Worm (Caenorhabditis elegans) whole organism, dauer: ENCODE data around the gene ndab-1.

ENCODE experiments used
- unc-62 ChIP-seq: sonication (generic microtip); optimal IDR thresholded peaks from 2 replicates; lab custom pipeline; 2017; ENCODE audit warnings: missing biosample characterization, missing genetic modification reagents, missing genetic modification characterization

The ndab-1 gene

ce11 chrIII:11930899-11931298, 15.4 kb upstream of the ndab-1 start:
- no peak for TF ChIP-seq unc-62 (GFP tag; lab: Kevin White, UChicago)

DNA sequence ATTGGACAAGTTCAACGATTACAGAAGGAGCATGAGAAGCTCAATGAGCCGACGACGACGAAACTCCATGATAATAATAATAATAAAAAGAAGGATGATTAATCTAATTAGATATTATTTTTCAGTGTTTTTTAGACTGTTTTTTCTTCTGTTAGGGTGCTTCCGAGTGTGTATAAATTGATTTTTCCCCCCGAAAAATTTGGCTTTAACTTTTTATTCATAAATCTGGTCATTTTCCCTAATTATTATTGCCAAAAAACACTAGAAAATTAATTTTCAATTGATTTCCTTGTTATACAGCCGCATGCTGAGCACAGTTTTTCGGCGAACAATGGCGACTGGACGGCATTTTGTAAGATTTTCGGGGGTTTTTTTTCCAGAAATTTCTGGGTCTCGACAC, 8.1 kb upstream of the ndab-1 start, which contains the start of gene nft-1:
Gene nft-1 (plus strand): TSS at position 301 of the 400 bp plus-strand sequence.
- TF ChIP-seq unc-62 (GFP tag; lab: Kevin White, UChicago) = no peak

ce11 chrIII:11921658-11922098, 6.2 kb upstream of the ndab-1 start, which contains the start of gene Y56A3A.22:
Gene Y56A3A.22 (plus strand): TSS chrIII:11921692.
- TF ChIP-seq unc-62 (GFP tag; lab: Kevin White, UChicago) = no peak

DNA sequence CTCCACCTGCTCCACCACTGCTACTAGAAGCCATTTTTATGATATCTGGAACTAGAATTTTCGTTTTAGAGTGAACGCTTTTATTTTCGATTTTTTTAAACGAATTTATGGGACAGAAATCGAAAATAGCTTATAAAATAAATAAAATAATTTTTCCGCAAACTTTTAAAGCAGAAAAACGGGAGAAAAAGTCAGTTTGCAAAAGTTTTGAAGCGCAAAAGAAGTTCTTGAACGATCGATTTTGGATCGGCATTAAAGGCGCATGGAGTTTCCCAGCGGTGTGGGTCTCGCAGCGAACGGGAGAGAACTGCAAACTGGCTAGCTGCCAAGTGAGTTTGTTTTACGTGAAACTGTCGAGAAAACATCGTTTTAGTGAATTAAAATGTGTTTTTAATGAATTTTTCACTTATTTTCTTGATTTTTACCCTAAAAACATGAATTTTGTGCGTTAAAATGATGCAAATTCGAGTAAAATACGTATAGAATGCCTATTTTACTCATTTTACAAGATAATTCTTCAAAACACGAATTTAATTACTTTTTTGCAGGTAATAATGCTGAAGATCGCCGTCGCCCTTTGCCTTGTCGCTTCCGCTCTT, 4.8 kb upstream of the ndab-1 start, which contains the start of the genes ccf-1 and trap-4:
Gene ccf-1 (minus strand): TSS at position 51 of the 599 bp plus-strand sequence.
Gene trap-4 (plus strand): TSS at position 549 of the 599 bp plus-strand sequence.
- TF ChIP-seq unc-62 (GFP tag; lab: Kevin White, UChicago) = no peak

DNA sequence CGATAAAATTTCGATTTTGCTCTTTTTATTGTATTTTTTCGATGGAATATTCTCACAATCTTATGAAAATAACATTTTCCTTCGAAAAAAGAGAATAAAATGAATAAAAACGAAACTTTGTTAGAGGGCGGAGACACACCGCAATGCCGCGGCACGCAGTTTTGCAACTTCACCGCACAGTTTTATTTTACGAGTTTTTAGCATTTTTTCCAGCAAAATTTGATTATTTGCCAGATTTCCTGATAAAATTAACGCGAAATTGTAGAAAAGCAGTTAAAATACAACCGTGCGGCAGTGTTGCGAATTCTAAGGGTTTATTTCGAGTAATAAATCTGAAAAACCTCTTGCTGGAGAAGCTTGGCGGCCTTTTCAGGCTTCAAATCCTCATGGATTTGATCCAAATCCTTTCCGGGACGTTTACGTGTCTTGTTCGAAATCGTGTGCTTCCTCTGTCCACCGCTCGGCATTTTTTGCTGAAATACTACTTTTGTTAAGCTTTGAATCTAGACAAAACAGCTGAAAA, 2.8 kb upstream of the ndab-1 start, which contains the start of gene znf-593:
Gene znf-593 (minus strand): TSS at position 473 of the 523 bp plus-strand sequence.
- TF ChIP-seq unc-62 (GFP tag; lab: Kevin White, UChicago) = no peak

- no peak for TF ChIP-seq unc-62 (GFP tag; lab: Kevin White, UChicago)
Observed at ce11 chrIII:11917525-11917924, 2.0 kb upstream of the ndab-1 start.

- no peak for TF ChIP-seq unc-62 (GFP tag; lab: Kevin White, UChicago)
Observed at ce11 chrIII:11917090-11917489, 1.6 kb upstream of the ndab-1 start.

DNA sequence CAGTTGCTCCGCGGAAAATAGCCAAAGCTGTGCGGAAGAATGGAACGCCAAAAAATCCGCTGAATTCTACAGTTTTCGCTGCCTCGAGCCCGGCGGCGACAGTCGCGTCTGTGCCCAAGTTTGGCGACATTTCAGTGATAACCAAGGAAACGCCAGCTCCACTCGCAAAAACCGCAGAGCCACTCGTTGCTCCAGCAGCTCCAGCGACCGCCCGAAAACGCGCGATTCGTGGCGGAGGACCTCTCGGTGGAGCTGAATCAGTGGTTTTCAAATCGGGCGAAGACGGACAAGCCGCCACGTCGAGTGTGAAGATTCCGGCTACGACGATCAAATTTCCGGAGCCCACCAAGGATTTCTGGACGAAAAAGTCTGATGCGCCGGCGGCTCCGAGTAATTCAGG, 748 bp upstream of the ndab-1 start:
- TF ChIP-seq unc-62 (GFP tag; lab: Kevin White, UChicago) = no peak

ce11 chrIII:11914220-11914619, 1.3 kb downstream of the ndab-1 start, which contains the start of gene Y56A3A.16:
Gene Y56A3A.16 (minus strand): TSS chrIII:11914320.
- TF ChIP-seq unc-62 (GFP tag; lab: Kevin White, UChicago) = no peak

ce11 chrIII:11909778-11910177, 5.7 kb downstream of the ndab-1 start, which contains the start of gene faah-4:
Gene faah-4 (minus strand): TSS chrIII:11909878.
- TF ChIP-seq unc-62 (GFP tag; lab: Kevin White, UChicago) = no peak

DNA sequence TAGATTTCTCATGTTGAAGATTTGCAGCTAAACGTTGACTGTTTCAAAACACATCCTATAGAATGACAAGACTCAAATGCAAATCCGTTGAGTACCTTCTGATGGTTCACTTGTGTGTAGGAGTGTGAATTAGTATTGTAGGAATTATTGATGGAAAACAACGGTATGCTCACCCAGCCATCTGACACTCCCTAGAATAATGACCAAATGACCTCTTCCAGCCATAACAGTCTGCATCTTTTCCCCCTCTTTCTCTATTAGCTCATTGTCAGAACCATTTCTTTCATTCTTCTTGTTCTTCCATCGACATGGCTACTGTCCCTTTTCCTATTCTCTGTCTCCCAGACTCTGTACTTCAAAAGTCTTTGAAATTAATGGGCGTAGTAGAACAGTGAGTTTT, 6.9 kb downstream of the ndab-1 start, which contains the start of gene fbxb-24:
Gene fbxb-24 (plus strand): TSS at position 301 of the 400 bp plus-strand sequence.
- TF ChIP-seq unc-62 (GFP tag; lab: Kevin White, UChicago) = no peak

- TF ChIP-seq unc-62 (GFP tag; lab: Kevin White, UChicago) = no peak
Observed at ce11 chrIII:11907177-11907576, 8.3 kb downstream of the ndab-1 start, which contains the start of gene sdz-33. Gene sdz-33 (plus strand): TSS chrIII:11907477.

- no peak for TF ChIP-seq unc-62 (GFP tag; lab: Kevin White, UChicago)
Observed at ce11 chrIII:11902782-11903181, 12.7 kb downstream of the ndab-1 start.

DNA sequence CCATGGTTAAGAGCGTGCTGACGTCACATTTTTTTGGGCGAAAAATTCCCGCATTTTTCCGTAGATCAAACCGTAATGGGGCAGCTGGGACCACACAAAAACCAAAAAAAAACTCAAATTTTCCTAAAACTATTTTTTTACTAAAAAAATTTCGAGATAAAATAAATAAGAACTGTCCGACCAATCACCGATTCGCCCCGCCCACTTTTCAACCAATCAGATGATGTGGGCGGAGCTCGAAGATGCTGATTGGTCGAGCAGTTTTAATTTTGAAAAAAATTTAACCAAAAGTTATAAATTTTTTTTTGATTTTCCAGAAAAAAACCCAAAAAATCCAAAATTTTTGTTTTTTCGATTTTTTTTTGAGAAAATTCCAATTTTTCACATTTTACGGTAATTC, 15.5 kb downstream of the ndab-1 start:
- no peak for TF ChIP-seq unc-62 (GFP tag; lab: Kevin White, UChicago)

DNA sequence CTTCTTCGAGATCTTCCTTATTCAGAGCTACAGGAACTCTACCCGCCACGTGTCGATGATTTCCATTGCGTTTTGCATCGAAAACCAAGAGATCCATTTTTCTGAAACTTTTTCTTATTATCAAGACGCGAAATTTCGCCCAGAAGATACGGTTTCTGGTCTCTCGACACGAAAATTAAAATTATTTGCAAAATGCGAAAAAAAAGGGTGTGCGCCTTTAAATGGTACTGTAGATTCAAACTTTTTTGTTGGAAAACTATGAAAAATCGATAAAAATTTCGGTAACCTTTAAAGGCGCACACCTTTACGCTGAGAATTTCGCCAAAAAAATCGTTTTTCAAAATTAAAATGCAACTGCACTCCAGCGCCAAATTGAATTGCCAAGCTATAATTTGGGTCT, 17.3 kb downstream of the ndab-1 start, which contains the start of gene tsen-2:
Gene tsen-2 (minus strand): TSS at position 101 of the 400 bp plus-strand sequence.
- TF ChIP-seq unc-62 (GFP tag; lab: Kevin White, UChicago) = no peak

ce11 chrIII:11896652-11897051, 18.9 kb downstream of the ndab-1 start:
- TF ChIP-seq unc-62 (GFP tag; lab: Kevin White, UChicago) = no peak
